Worm (Caenorhabditis elegans) whole organism, L4 larva: ENCODE results near the gene srz-15.
A peak's percentile ranks its signal among the peaks of the same experiment; 100 is the strongest.

Experiments used
- D1046.2 ChIP-seq: fragments of 200-800 bp; sonication (Bioruptor generic); IDR thresholded peaks from 2 replicates; pipeline ENCODE4 v1.3.6; 2022; ENCODE audit warnings: missing genetic modification characterization, missing compliant biosample characterization
- F10B5.3 ChIP-seq: sonication (generic microtip); optimal IDR thresholded peaks from 2 replicates; lab custom pipeline; 2016; ENCODE audit warnings: mild to moderate bottlenecking, missing genetic modification characterization, missing compliant biosample characterization
- F44E2.7 ChIP-seq: fragments of 200-800 bp; sonication (Bioruptor generic); IDR thresholded peaks from 2 replicates; pipeline ENCODE4 v2.1.2; 2022; ENCODE audit warnings: missing genetic modification characterization, missing compliant biosample characterization
- T26A8.4 ChIP-seq: fragments of 200-800 bp; sonication (Bioruptor generic); IDR thresholded peaks from 2 replicates; pipeline ENCODE4 v1.3.6; 2022; ENCODE audit warnings: missing genetic modification characterization, missing compliant biosample characterization
- ZK337.2 ChIP-seq: fragments of 200-800 bp; sonication (Bioruptor generic); IDR thresholded peaks from 2 replicates; pipeline ENCODE4 v1.3.6; 2022; ENCODE audit warnings: missing genetic modification reagents, missing genetic modification characterization, missing compliant biosample characterization
- ZK546.5 ChIP-seq, 2 experiments: sonication (generic microtip); optimal IDR thresholded peaks; 2 replicates each; lab custom pipeline; 2017; ENCODE audit warnings: missing biosample characterization in 2 of 2, missing genetic modification characterization in 2 of 2
- ama-1 ChIP-seq: fragments of 150-350 bp; optimal IDR thresholded peaks from 2 replicates; lab custom pipeline; 2014; ENCODE audit warnings: inconsistent platforms, mixed read lengths
- ceh-20 ChIP-seq: fragments of 200-800 bp; sonication (Bioruptor generic); IDR thresholded peaks from 2 replicates; pipeline ENCODE4 v1.3.6; 2022; ENCODE audit warnings: missing genetic modification reagents, missing genetic modification characterization, missing compliant biosample characterization
- ceh-28 ChIP-seq: fragments of 150-350 bp; optimal IDR thresholded peaks from 2 replicates; lab custom pipeline; 2014; ENCODE audit warnings: missing biosample characterization, missing genetic modification reagents, missing genetic modification characterization
- ces-1 ChIP-seq: fragments of 150-350 bp; sonication (generic microtip); optimal IDR thresholded peaks from 4 replicates; lab custom pipeline; 2014; ENCODE audit warnings: missing biosample characterization, missing genetic modification reagents, missing genetic modification characterization
- ctbp-1 ChIP-seq: fragments of 200-800 bp; sonication (Bioruptor generic); IDR thresholded peaks from 2 replicates; pipeline ENCODE4 v1.3.6; 2022; ENCODE audit warnings: missing genetic modification reagents, missing genetic modification characterization, missing compliant biosample characterization
- daf-12 ChIP-seq: fragments of 150-350 bp; optimal IDR thresholded peaks from 2 replicates; lab custom pipeline; 2014; ENCODE audit warnings: missing biosample characterization, missing genetic modification reagents, missing genetic modification characterization
- daf-16 ChIP-seq, 3 experiments: sonication (generic microtip); optimal IDR thresholded peaks; 2 replicates each; lab custom pipeline; 2016 to 2017; ENCODE audit warnings: missing genetic modification characterization in 3 of 3, missing genetic modification reagents in 3 of 3, mild to moderate bottlenecking in 2 of 3, missing compliant biosample characterization in 2 of 3, missing biosample characterization in 1 of 3, moderate library complexity in 1 of 3
- dmd-6 ChIP-seq: fragments of 200-800 bp; sonication (Bioruptor generic); IDR thresholded peaks from 2 replicates; pipeline ENCODE4 v1.3.6; 2022; ENCODE audit warnings: missing genetic modification reagents, missing genetic modification characterization, missing compliant biosample characterization
- dmd-8 ChIP-seq: fragments of 200-800 bp; sonication (Bioruptor generic); IDR thresholded peaks from 2 replicates; pipeline ENCODE4 v1.3.6; 2022; ENCODE audit warnings: missing genetic modification characterization, missing compliant biosample characterization
- dmd-9 ChIP-seq: fragments of 200-800 bp; sonication (Bioruptor generic); IDR thresholded peaks from 2 replicates; pipeline ENCODE4 v1.3.6; 2022; ENCODE audit warnings: missing genetic modification reagents, missing genetic modification characterization, missing compliant biosample characterization
- duxl-1 ChIP-seq: sonication (generic microtip); optimal IDR thresholded peaks from 2 replicates; lab custom pipeline; 2016; ENCODE audit warnings: mild to moderate bottlenecking, missing genetic modification characterization, moderate library complexity, missing compliant biosample characterization; ENCODE audit not compliant: poor library complexity
- dve-1 ChIP-seq: sonication (generic microtip); optimal IDR thresholded peaks from 2 replicates; lab custom pipeline; 2017; ENCODE audit warnings: antibody characterized with exemption, mild to moderate bottlenecking, missing genetic modification characterization, missing compliant biosample characterization; ENCODE audit not compliant: insufficient read depth
- fkh-10 ChIP-seq: fragments of 150-350 bp; optimal IDR thresholded peaks from 2 replicates; lab custom pipeline; 2014; ENCODE audit warnings: missing biosample characterization, missing genetic modification reagents, missing genetic modification characterization
- gei-8 ChIP-seq: fragments of 200-800 bp; sonication (Bioruptor generic); optimal IDR thresholded peaks from 2 replicates; lab custom pipeline; 2018; ENCODE audit warnings: mild to moderate bottlenecking, missing genetic modification characterization, missing compliant biosample characterization
- hif-1 ChIP-seq, 2 experiments: sonication (generic microtip); optimal IDR thresholded peaks; 2 replicates each; lab custom pipeline; 2016 to 2017; ENCODE audit warnings: missing compliant biosample characterization in 2 of 2, missing genetic modification characterization in 2 of 2, missing genetic modification reagents in 2 of 2, missing genotype in 2 of 2, mild to moderate bottlenecking in 1 of 2
- hlh-11 ChIP-seq: fragments of 200-800 bp; sonication (Bioruptor generic); optimal IDR thresholded peaks from 2 replicates; lab custom pipeline; 2018; ENCODE audit warnings: mild to moderate bottlenecking, missing genetic modification characterization, missing compliant biosample characterization
- lin-15B ChIP-seq: fragments of 150-350 bp; sonication (generic microtip); optimal IDR thresholded peaks from 3 replicates; lab custom pipeline; 2014; ENCODE audit warnings: missing biosample characterization, missing genetic modification characterization
- lin-38 ChIP-seq: fragments of 200-800 bp; sonication (Bioruptor generic); IDR thresholded peaks from 2 replicates; pipeline ENCODE4 v1.3.6; 2022; ENCODE audit warnings: missing genetic modification reagents, missing genetic modification characterization, missing compliant biosample characterization
- lin-39 ChIP-seq: fragments of 150-350 bp; optimal IDR thresholded peaks from 2 replicates; lab custom pipeline; 2014; ENCODE audit warnings: missing biosample characterization, missing genetic modification reagents, missing genetic modification characterization
- madf-9 ChIP-seq: fragments of 200-800 bp; sonication (Bioruptor generic); conservative IDR thresholded peaks from 2 replicates; pipeline ENCODE4 v1.3.6; 2022; ENCODE audit warnings: missing genetic modification reagents, missing genetic modification characterization, missing compliant biosample characterization
- mxl-2 ChIP-seq: fragments of 200-800 bp; sonication (Bioruptor generic); conservative IDR thresholded peaks from 2 replicates; pipeline ENCODE4 v1.3.6; 2022; ENCODE audit warnings: missing genetic modification reagents, missing genetic modification characterization, missing compliant biosample characterization
- nhr-10 ChIP-seq: fragments of 150-350 bp; optimal IDR thresholded peaks from 2 replicates; lab custom pipeline; 2014; ENCODE audit warnings: missing biosample characterization, missing genetic modification characterization
- nhr-102 ChIP-seq: sonication (generic microtip); optimal IDR thresholded peaks from 2 replicates; lab custom pipeline; 2016; ENCODE audit warnings: mild to moderate bottlenecking, missing genetic modification characterization, moderate library complexity, missing compliant biosample characterization
- nhr-28 ChIP-seq: fragments of 150-350 bp; optimal IDR thresholded peaks from 2 replicates; lab custom pipeline; 2014; ENCODE audit warnings: missing biosample characterization, missing genetic modification characterization
- nhr-6 ChIP-seq: fragments of 150-350 bp; optimal IDR thresholded peaks from 2 replicates; lab custom pipeline; 2014; ENCODE audit warnings: missing biosample characterization, missing genetic modification characterization
- nhr-77 ChIP-seq: fragments of 150-350 bp; optimal IDR thresholded peaks from 2 replicates; lab custom pipeline; 2014; ENCODE audit warnings: missing biosample characterization, missing genetic modification characterization
- php-3 ChIP-seq: fragments of 200-800 bp; sonication (Bioruptor generic); IDR thresholded peaks from 2 replicates; pipeline ENCODE4 v1.3.6; 2022; ENCODE audit warnings: missing genetic modification reagents, missing genetic modification characterization, missing compliant biosample characterization
- pqm-1 ChIP-seq: sonication (generic microtip); optimal IDR thresholded peaks from 2 replicates; lab custom pipeline; 2017; ENCODE audit warnings: missing biosample characterization, missing genetic modification characterization
- sdz-12 ChIP-seq: fragments of 200-800 bp; sonication (Bioruptor generic); optimal IDR thresholded peaks from 2 replicates; lab custom pipeline; 2018; ENCODE audit warnings: mild to moderate bottlenecking, missing genetic modification characterization, missing compliant biosample characterization
- skn-1 ChIP-seq: fragments of 150-350 bp; optimal IDR thresholded peaks from 2 replicates; lab custom pipeline; 2014; ENCODE audit warnings: missing biosample characterization, missing genetic modification characterization
- snpc-4 ChIP-seq: fragments of 150-350 bp; optimal IDR thresholded peaks from 2 replicates; lab custom pipeline; 2014; ENCODE audit warnings: missing biosample characterization, missing genetic modification characterization
- tra-1 ChIP-seq: fragments of 200-800 bp; sonication (Bioruptor generic); IDR thresholded peaks from 2 replicates; pipeline ENCODE4 v1.3.6; 2022; ENCODE audit warnings: missing genetic modification reagents, missing genetic modification characterization, missing compliant biosample characterization
- unc-62 ChIP-seq, 3 experiments: fragments of 150-350 bp in 1 of 3; sonication (generic microtip); optimal IDR thresholded peaks in 2 of 3; peaks in 1 of 3; 1 replicate in 1 of 3; 2 replicates in 2 of 3; lab custom pipeline; 2014 to 2017; ENCODE audit warnings: missing biosample characterization in 3 of 3, missing genetic modification characterization in 3 of 3, missing genetic modification reagents in 3 of 3, missing genotype in 1 of 3
- vab-7 ChIP-seq: fragments of 200-800 bp; sonication (Bioruptor generic); IDR thresholded peaks from 2 replicates; pipeline ENCODE4 v1.3.6; 2022; ENCODE audit warnings: missing genetic modification reagents, missing genetic modification characterization, missing compliant biosample characterization
- zfp-2 ChIP-seq: sonication (generic microtip); optimal IDR thresholded peaks from 2 replicates; lab custom pipeline; 2016; ENCODE audit warnings: mild to moderate bottlenecking, missing genetic modification characterization, missing compliant biosample characterization
- ztf-11 ChIP-seq: fragments of 150-350 bp; optimal IDR thresholded peaks from 2 replicates; lab custom pipeline; 2014; ENCODE audit warnings: missing biosample characterization, missing genetic modification characterization

srz-15 gene

ce11 chrIV:12909871-12910270 lies 5.7 kb upstream of the srz-15 start, which contains the start of gene K08D8.4:
TSS of gene K08D8.4 (minus strand) at chrIV:12909998.
- no peak for TF ChIP-seq ceh-28 (tag; lab: Kevin White, UChicago)
- no peak for TF ChIP-seq snpc-4 (tag; lab: Kevin White, UChicago)
- no peak for TF ChIP-seq ZK337.2 (GFP tag; lab: Robert Waterston, UW)
- no peak for TF ChIP-seq gei-8 (GFP tag; lab: Kevin White, UChicago)
- TF ChIP-seq dmd-8 (GFP tag; lab: Robert Waterston, UW), result no peak
- no peak for TF ChIP-seq lin-38 (GFP tag; lab: Robert Waterston, UW)
- TF ChIP-seq pqm-1 (tag; lab: Kevin White, UChicago), result peak; percentile 70
- no peak for TF ChIP-seq zfp-2
- no peak for TF ChIP-seq hif-1 (tag; optimal IDR thresholded peaks at IDR 0.05; lab: Kevin White, UChicago)
- TF ChIP-seq unc-62 (GFP tag; optimal IDR thresholded peaks at IDR 0.05 in 1 of 2; lab: Kevin White, UChicago), result no peak
- TF ChIP-seq unc-62 (tag; optimal IDR thresholded peaks at IDR 0.05; lab: Kevin White, UChicago), result no peak
- TF ChIP-seq nhr-6 (tag; lab: Kevin White, UChicago), result no peak
- TF ChIP-seq sdz-12 (GFP tag; lab: Kevin White, UChicago), result no peak
- no peak for TF ChIP-seq ceh-20 (GFP tag; lab: Robert Waterston, UW)
- TF ChIP-seq nhr-102 (tag; lab: Kevin White, UChicago), result no peak
- TF ChIP-seq ZK546.5 (tag; optimal IDR thresholded peaks at IDR 0.05; lab: Kevin White, UChicago), result no peak
- peak; percentile 78 for TF ChIP-seq dmd-6 (GFP tag; lab: Robert Waterston, UW)
- TF ChIP-seq mxl-2 (GFP tag; lab: Robert Waterston, UW), result no peak
- TF ChIP-seq fkh-10 (GFP tag; lab: Kevin White, UChicago), result no peak
- no peak for TF ChIP-seq daf-16 (GFP tag; optimal IDR thresholded peaks at IDR 0.05; lab: Kevin White, UChicago)
- peak; percentile 16 for TF ChIP-seq daf-16 (tag; optimal IDR thresholded peaks at IDR 0.05; lab: Kevin White, UChicago)
- TF ChIP-seq F10B5.3 (tag; lab: Kevin White, UChicago), result no peak
- TF ChIP-seq skn-1, result no peak
- TF ChIP-seq nhr-77 (tag; lab: Kevin White, UChicago), result no peak
- no peak for TF ChIP-seq ctbp-1 (GFP tag; lab: Robert Waterston, UW)
- no peak for TF ChIP-seq nhr-10 (tag; lab: Kevin White, UChicago)
- TF ChIP-seq dve-1, result peak; percentile 15
- TF ChIP-seq ces-1 (GFP tag; lab: Kevin White, UChicago), result no peak
- no peak for TF ChIP-seq T26A8.4 (GFP tag; lab: Robert Waterston, UW)
- no peak for TF ChIP-seq F44E2.7
- TF ChIP-seq ama-1 (lab: Kevin White, UChicago), result no peak
- TF ChIP-seq lin-15B (tag; lab: Kevin White, UChicago), result no peak
- no peak for TF ChIP-seq lin-39 (tag; lab: Kevin White, UChicago)
- no peak for TF ChIP-seq madf-9 (GFP tag; lab: Robert Waterston, UW)
- TF ChIP-seq nhr-28 (tag; lab: Kevin White, UChicago), result peak; percentile 32
- TF ChIP-seq tra-1, result no peak
- TF ChIP-seq duxl-1, result no peak
- TF ChIP-seq vab-7, result no peak
- no peak for TF ChIP-seq php-3 (GFP tag; lab: Robert Waterston, UW)
- no peak for TF ChIP-seq daf-12
- TF ChIP-seq hlh-11 (tag; lab: Kevin White, UChicago), result peak; percentile 22
- TF ChIP-seq ztf-11 (tag; lab: Kevin White, UChicago), result no peak
- TF ChIP-seq dmd-9, result no peak
- TF ChIP-seq D1046.2 (GFP tag; lab: Robert Waterston, UW), result no peak
